Worm (Caenorhabditis elegans): ENCODE results near the gene dod-21.

- TF ChIP-seq lin-15B (tag; optimal IDR thresholded peaks at IDR 0.05) (no peak), aly-2 (tag; optimal IDR thresholded peaks at IDR 0.05) (no peak), lir-3 (tag; optimal IDR thresholded peaks at IDR 0.05) (no peak), ZK546.5 (tag; optimal IDR thresholded peaks at IDR 0.05) (no peak), unc-62 (GFP tag; optimal IDR thresholded peaks at IDR 0.05 in 1 of 2) (no peak), unc-62 (tag; optimal IDR thresholded peaks at IDR 0.05) (no peak), R02D3.7 (tag; optimal IDR thresholded peaks at IDR 0.05) (no peak), zfp-3 (GFP tag; conservative IDR thresholded peaks at IDR 0.05) (no peak), egl-27 (tag; optimal IDR thresholded peaks at IDR 0.05) (no peak), nhr-11 (tag; optimal IDR thresholded peaks at IDR 0.05) (no peak), unc-130 (GFP tag; optimal IDR thresholded peaks at IDR 0.05) (no peak), ztf-11 (tag; optimal IDR thresholded peaks at IDR 0.05) (no peak)
Measured at ce11 chrIV:12903687-12904086, 32.9 kb upstream of the dod-21 start.

Data from whole organism, L4 larva.